Fruit fly (Drosophila melanogaster) S2 (cell line): ENCODE results near the gene Atac2.

Experiments used
- CG8478 ChIP-seq: fragments of >200 bp; optimal IDR thresholded peaks from 2 replicates; lab custom pipeline; 2018
- CTCF ChIP-seq, 2 experiments: fragments of >200 bp; optimal IDR thresholded peaks; 2 replicates each; lab custom pipeline; 2018

Atac2 gene

dm6 chr2L:18625009-18625408, 13.0 kb upstream of the Atac2 start:
- TF ChIP-seq CTCF (optimal IDR thresholded peaks at IDR 0.05; lab: Kevin White, UChicago) (no peak), CG8478 (lab: Kevin White, UChicago) (no peak)

dm6 chr2L:18624362-18624761, 12.3 kb upstream of the Atac2 start:
- TF ChIP-seq CTCF (optimal IDR thresholded peaks at IDR 0.05; lab: Kevin White, UChicago) = no peak
- no peak for TF ChIP-seq CG8478 (lab: Kevin White, UChicago)

- TF ChIP-seq CTCF (optimal IDR thresholded peaks at IDR 0.05; lab: Kevin White, UChicago) = no peak
- TF ChIP-seq CG8478 (lab: Kevin White, UChicago) = no peak
Observed at dm6 chr2L:18623435-18623834, 11.4 kb upstream of the Atac2 start.

DNA sequence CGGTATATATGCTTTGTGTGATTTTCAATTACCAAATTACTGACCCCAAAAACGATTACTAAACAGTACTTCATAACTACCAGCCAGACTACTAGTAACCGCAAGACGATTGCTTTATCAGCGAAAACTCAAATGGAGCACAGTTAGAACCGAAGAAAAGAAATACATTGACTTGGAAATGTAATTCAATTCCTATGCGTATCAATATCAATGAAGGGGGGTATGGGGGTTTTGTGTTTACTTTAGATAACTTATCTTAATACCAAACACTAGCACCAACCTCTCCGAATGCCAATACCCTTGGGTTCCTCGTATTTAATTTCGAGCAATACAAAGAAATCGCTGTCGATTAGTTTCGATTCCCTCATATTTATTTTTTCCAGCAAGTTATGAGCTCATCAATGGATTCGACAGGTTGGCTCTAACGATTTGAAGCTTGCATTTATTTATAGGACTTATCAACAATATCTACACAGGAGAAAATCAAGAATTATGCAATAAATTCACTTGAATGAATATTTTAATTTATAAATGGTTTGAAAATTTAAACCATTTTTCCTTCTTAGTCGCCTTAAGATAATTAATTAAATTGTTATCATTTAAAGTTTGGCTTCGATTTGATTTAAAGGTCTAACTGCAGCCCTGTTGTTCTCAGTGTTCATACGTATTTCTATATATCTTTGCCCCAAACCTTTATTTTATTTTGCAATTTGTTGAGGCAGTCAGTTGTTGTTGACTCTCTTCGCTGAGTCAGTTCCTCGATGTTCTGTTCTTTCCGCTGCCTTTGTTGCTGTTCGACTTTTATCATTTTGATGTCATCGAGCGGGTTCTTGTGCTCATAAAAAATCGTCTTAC, 9.5 kb upstream of the Atac2 start:
- TF ChIP-seq CG8478 (lab: Kevin White, UChicago) = no peak
- TF ChIP-seq CTCF (optimal IDR thresholded peaks at IDR 0.05; lab: Kevin White, UChicago) = no peak

DNA sequence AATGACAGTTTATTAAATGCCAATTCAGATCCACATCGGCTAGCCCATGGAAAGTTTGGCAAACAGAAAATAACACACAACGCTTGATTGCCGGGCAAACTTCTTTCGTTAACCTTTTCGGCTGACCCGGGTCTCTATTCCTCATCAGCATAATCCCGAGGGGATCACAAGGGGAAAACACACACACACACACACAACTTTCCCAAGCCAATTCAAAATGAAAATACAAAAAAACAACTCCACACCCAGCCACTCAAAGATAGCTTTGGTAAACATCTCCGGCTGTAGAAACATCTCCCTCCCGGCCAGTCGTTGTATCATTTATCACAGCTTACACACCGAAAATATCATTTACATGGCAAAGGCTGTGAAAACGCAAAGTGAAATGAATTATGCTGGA, 8.1 kb upstream of the Atac2 start:
- TF ChIP-seq CG8478 (lab: Kevin White, UChicago) (no peak), CTCF (optimal IDR thresholded peaks at IDR 0.05; lab: Kevin White, UChicago) (no peak)

DNA sequence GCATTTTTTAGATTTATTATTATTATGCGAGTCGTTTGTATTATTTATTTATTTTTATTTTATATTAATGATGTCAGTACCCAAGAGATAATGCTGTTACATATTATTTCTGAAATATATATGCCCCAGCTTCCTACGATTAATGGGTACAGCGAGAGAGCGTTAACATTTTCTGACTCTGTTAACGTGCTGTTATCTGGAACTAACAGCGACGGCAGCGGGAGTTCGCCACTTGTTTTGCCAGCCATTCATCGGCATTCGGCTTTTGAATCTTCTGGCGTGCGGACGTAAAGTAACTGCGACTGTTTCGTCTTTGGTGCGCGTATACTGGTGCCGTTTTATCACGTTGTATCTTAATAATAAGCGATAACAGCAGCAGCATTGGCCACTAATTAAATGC, 5.0 kb upstream of the Atac2 start, which contains the start of gene MESR3:
MESR3 (plus strand) TSS at position 254 of the 400 bp plus-strand sequence.
- TF ChIP-seq CTCF (optimal IDR thresholded peaks at IDR 0.05; lab: Kevin White, UChicago) (no peak), CG8478 (lab: Kevin White, UChicago) (no peak)

DNA sequence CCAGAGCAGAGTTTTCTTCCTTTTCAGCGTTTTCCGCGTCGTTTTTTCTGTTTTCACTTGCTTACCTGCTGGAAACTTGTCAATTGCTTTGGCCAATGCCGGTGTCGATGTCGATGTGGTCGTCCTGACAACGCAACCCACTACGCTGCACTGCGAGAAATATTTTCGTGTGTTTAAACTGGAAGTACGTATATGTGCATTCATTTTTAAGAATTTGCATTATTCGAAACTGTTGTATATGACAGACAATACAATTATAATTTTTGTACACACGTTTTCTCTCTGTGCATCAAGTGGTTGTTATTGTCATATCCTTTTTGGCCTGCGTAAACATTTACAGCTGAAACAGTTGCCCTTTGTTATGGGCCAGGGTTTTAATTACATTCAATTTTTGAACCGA, 4.0 kb upstream of the Atac2 start, which contains the start of gene IFT46:
IFT46 (minus strand) TSS at position 88 of the 400 bp plus-strand sequence.
- TF ChIP-seq CG8478 (lab: Kevin White, UChicago) (no peak), CTCF (optimal IDR thresholded peaks at IDR 0.05; lab: Kevin White, UChicago) (no peak)

DNA sequence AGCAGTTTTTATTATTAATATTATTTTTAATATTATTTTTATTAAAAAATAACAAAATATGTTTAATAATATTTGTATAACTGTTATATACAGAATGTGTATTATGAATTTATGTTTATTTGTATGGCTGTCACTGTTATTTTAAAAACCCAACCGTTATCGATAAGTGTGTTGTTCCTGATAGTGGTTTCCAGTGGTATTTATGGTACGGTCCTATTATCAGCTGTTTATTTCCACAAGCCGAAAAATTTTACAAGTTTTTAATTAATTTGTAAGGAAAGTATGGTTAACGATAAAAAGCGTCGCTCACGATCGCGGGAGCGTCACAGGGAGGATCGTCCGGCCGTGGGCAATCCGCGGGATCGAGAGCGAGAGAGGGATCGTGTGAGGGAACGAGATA, 5.4 kb downstream of the Atac2 start, which contains the start of gene CG10333:
CG10333 (plus strand) TSS at position 191 of the 400 bp plus-strand sequence.
- TF ChIP-seq CG8478 (lab: Kevin White, UChicago) (no peak), CTCF (optimal IDR thresholded peaks at IDR 0.05; lab: Kevin White, UChicago) (no peak)

- TF ChIP-seq CTCF (optimal IDR thresholded peaks at IDR 0.05; lab: Kevin White, UChicago) = no peak
- TF ChIP-seq CG8478 (lab: Kevin White, UChicago) = no peak
Observed at dm6 chr2L:18605549-18605948, 6.5 kb downstream of the Atac2 start, which contains the start of gene CG31789. CG31789 (plus strand) TSS chr2L:18605928.

DNA sequence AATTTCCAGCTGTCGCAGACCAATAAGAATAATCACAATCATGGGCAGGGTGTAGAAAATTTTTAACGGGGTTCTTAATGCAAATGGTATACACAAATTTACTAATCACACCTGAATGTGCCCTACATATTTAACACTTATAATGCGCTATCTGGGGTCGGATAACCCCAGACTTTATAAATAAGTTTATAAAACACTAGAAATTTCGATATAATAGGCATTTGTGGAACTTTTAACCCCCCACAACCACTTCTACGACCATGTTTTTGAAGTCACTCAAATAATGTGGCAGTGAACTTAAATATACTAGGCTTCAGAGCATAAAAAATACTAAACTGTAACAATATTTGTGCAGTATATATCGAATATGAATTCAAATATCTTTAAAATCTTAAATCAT, 7.1 kb downstream of the Atac2 start, which contains the start of gene CG10413:
CG10413 (minus strand) TSS at position 264 of the 400 bp plus-strand sequence.
- TF ChIP-seq CG8478 (lab: Kevin White, UChicago) (no peak), CTCF (optimal IDR thresholded peaks at IDR 0.05; lab: Kevin White, UChicago) (no peak)

DNA sequence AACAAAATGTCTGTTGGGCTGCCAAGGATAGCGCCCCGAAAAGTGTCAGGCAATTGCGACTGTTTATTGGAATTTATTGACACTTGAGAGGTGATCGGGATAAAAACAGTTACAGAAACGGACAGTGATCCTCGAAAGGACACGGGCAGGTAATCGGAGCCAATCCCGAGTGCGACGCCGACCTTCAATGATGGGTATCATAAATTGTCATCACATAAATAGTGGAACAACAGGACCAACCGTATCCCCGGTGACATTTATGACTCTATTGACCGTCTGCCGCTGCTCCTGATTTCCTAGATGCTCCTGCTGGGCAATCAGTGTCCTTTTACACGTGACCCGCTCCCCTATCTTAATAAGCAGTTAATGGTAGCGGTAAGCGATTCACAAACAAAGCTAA, 12.9 kb downstream of the Atac2 start:
- no peak for TF ChIP-seq CTCF (optimal IDR thresholded peaks at IDR 0.05; lab: Kevin White, UChicago)
- no peak for TF ChIP-seq CG8478 (lab: Kevin White, UChicago)

- TF ChIP-seq CG8478 (lab: Kevin White, UChicago) = no peak
- no peak for TF ChIP-seq CTCF (optimal IDR thresholded peaks at IDR 0.05; lab: Kevin White, UChicago)
Observed at dm6 chr2L:18598150-18598723, 13.8 kb downstream of the Atac2 start.

DNA sequence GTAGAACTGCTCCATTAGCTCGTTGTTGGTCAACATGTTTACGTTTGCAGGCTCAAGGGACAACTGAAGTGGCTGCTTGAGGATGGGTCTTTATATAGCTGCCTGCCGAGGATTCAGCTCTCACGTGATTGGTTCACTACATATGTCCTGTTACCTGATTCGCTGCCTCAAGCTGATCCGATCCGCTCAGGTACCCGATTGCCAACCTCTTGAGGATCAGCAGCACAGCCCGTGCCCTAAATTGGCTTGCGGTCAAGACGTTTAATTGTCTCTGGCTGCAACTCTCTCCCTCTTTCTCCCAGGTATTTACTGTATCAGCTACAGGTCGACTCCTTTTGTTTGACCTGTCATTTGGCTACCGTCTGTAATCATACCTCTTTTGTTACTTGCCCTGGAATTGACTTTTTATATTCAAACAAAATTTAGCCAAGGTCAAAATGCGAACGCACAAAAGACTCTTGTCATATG, 15.1 kb downstream of the Atac2 start, which contains the start of gene amos:
amos (minus strand) TSS at position 51 of the 468 bp plus-strand sequence.
- TF ChIP-seq CG8478 (lab: Kevin White, UChicago) (no peak), CTCF (optimal IDR thresholded peaks at IDR 0.05; lab: Kevin White, UChicago) (no peak)

DNA sequence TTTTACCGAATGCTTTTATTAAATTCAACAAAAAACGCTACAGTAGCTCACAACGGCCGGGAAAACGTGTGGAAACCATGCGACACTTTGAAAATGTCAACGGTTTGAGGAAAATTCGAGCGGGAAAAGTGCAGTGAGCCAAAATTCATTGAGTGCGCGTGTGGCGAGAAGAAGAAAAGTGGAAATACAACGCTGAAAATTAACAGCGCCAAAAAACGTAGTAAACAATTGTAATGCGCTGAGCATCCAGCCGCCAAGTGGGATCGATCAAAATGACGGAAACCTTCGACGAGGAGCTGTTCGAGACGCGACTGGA, 21.1 kb downstream of the Atac2 start:
- no peak for TF ChIP-seq CG8478 (lab: Kevin White, UChicago)
- TF ChIP-seq CTCF (optimal IDR thresholded peaks at IDR 0.05; lab: Kevin White, UChicago) = no peak
